2 worm cellular contexts compared by ENCODE assay signal in the genomic region with DNA sequence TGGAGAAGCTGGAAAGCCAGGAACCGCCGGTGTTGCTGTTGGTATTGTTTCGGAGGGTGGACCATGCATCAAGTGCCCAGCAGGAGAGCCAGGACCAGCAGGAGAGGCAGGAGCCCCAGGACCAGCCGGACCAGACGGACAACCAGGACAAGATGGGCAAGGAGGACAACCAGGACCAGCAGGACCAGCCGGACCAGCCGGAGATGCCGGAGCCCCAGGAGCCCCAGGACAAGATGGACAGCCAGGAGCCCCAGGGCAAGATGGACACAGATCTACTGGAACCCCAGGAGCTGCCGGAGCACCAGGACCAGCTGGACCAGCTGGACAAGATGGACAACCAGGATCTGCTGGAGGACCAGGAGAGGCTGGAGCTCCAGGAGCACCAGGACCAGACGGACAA.
A peak's percentile ranks its signal among the peaks of the same experiment; 100 is the strongest.
TF ChIP-seq lines count a peak whose summit lies in the region.

No protein-coding gene starts in this region.

TF ChIP-seq in whole organism, L4 larva, 104 proteins besides CTCF, POLR2A, EP300 and RAD21:
- TF ChIP-seq lin-38 (GFP tag; IDR thresholded peaks at IDR 0.05; lab: Robert Waterston, UW): peak; percentile 22; the same call in 1 of the 2 replicates
- TF ChIP-seq T26A8.4 (GFP tag; IDR thresholded peaks at IDR 0.05; lab: Robert Waterston, UW): 0 out of 2 replicates have a peak, but pooled peaks have one; percentile 44
- 0 out of 2 replicates have a peak, but pooled peaks have one; percentile 40 for TF ChIP-seq dmd-8 (GFP tag; IDR thresholded peaks at IDR 0.05; lab: Robert Waterston, UW)
- no peak for TF ChIP-seq gei-8 (GFP tag; optimal IDR thresholded peaks at IDR 0.05; lab: Kevin White, UChicago)
- TF ChIP-seq F44E2.7 (GFP tag; IDR thresholded peaks at IDR 0.05; lab: Robert Waterston, UW): 0 out of 2 replicates have a peak, but pooled peaks have one; percentile 25
- TF ChIP-seq egl-27 (tag; optimal IDR thresholded peaks at IDR 0.05; lab: Kevin White, UChicago): no peak
- no peak for TF ChIP-seq fkh-10 (GFP tag; optimal IDR thresholded peaks at IDR 0.05; lab: Kevin White, UChicago)
- no peak for TF ChIP-seq nhr-10 (tag; optimal IDR thresholded peaks at IDR 0.05; lab: Kevin White, UChicago)
- no peak for TF ChIP-seq unc-39 (tag; optimal IDR thresholded peaks at IDR 0.05; lab: Kevin White, UChicago)
- no peak for TF ChIP-seq D1046.2 (GFP tag; IDR thresholded peaks at IDR 0.05; lab: Robert Waterston, UW)
- no peak for TF ChIP-seq Y48G9A.11 (GFP tag; IDR thresholded peaks at IDR 0.05; lab: Robert Waterston, UW)
- no peak for TF ChIP-seq lin-39 (tag; optimal IDR thresholded peaks at IDR 0.05; lab: Kevin White, UChicago)
- TF ChIP-seq zfp-3 (GFP tag; conservative IDR thresholded peaks at IDR 0.05; lab: Robert Waterston, UW): no peak
- no peak for TF ChIP-seq unc-130 (GFP tag; optimal IDR thresholded peaks at IDR 0.05; lab: Kevin White, UChicago)
- no peak for TF ChIP-seq ceh-62 (tag; optimal IDR thresholded peaks at IDR 0.05; lab: Kevin White, UChicago)
- peak; percentile 98 for TF ChIP-seq set-16 (GFP tag; IDR thresholded peaks at IDR 0.05; lab: Robert Waterston, UW)
- no peak for TF ChIP-seq lin-29 (GFP tag; IDR thresholded peaks at IDR 0.05; lab: Robert Waterston, UW)
- 0 out of 2 replicates have a peak, but pooled peaks have one; percentile 17 for TF ChIP-seq lim-7 (GFP tag; IDR thresholded peaks at IDR 0.05; lab: Robert Waterston, UW)
- TF ChIP-seq ceh-20 (GFP tag; IDR thresholded peaks at IDR 0.05; lab: Robert Waterston, UW): no peak
- TF ChIP-seq ZK546.5 (tag; optimal IDR thresholded peaks at IDR 0.05; lab: Kevin White, UChicago): no peak
- TF ChIP-seq nhr-28 (tag; optimal IDR thresholded peaks at IDR 0.05; lab: Kevin White, UChicago): no peak
- TF ChIP-seq daf-12 (tag; optimal IDR thresholded peaks at IDR 0.05; lab: Kevin White, UChicago): no peak
- no peak for TF ChIP-seq ZK337.2 (GFP tag; IDR thresholded peaks at IDR 0.05; lab: Robert Waterston, UW)
- no peak for TF ChIP-seq dve-1 (tag; optimal IDR thresholded peaks at IDR 0.05; lab: Kevin White, UChicago; ENCODE audit: insufficient read depth)
- no peak for TF ChIP-seq Y5F2A.4 (GFP tag; optimal IDR thresholded peaks at IDR 0.05; lab: Kevin White, UChicago)
- peak; percentile 38; the same call in 1 of the 2 replicates for TF ChIP-seq snpc-1.2 (GFP tag; IDR thresholded peaks at IDR 0.05; lab: Robert Waterston, UW)
TF ChIP-seq in whole organism, L4 larva: peak in this region for 7.

TF ChIP-seq in whole organism, young adult, 124 proteins besides CTCF, POLR2A, EP300 and RAD21:
- TF ChIP-seq B0019.2 (GFP tag; conservative IDR thresholded peaks at IDR 0.05; lab: Robert Waterston, UW) (no peak), hmg-20 (GFP tag; IDR thresholded peaks at IDR 0.05; lab: Robert Waterston, UW) (no peak), ztf-25 (GFP tag; IDR thresholded peaks at IDR 0.05; lab: Robert Waterston, UW) (0 out of 2 replicates have a peak, but pooled peaks have one; percentile 41), D2030.7 (GFP tag; IDR thresholded peaks at IDR 0.05; lab: Robert Waterston, UW) (no peak), bed-2 (GFP tag; IDR thresholded peaks at IDR 0.05; lab: Robert Waterston, UW) (no peak), lag-1 (GFP tag; IDR thresholded peaks at IDR 0.05; lab: Robert Waterston, UW) (no peak), attf-5 (GFP tag; optimal IDR thresholded peaks at IDR 0.05; lab: Kevin White, UChicago) (no peak), madf-6 (GFP tag; IDR thresholded peaks at IDR 0.05; lab: Robert Waterston, UW) (no peak), Y95B8A.8 (GFP tag; IDR thresholded peaks at IDR 0.05; lab: Robert Waterston, UW) (no peak), egrh-3 (GFP tag; IDR thresholded peaks at IDR 0.05; lab: Robert Waterston, UW) (peak; percentile 94), dpl-1 (GFP tag; optimal IDR thresholded peaks at IDR 0.05; lab: Kevin White, UChicago) (no peak), Y67H2A.10 (GFP tag; conservative IDR thresholded peaks at IDR 0.05; lab: Robert Waterston, UW) (no peak)
